Fruit fly (Drosophila melanogaster): ENCODE data around the gene CG2201.

Gene CG2201

DNA sequence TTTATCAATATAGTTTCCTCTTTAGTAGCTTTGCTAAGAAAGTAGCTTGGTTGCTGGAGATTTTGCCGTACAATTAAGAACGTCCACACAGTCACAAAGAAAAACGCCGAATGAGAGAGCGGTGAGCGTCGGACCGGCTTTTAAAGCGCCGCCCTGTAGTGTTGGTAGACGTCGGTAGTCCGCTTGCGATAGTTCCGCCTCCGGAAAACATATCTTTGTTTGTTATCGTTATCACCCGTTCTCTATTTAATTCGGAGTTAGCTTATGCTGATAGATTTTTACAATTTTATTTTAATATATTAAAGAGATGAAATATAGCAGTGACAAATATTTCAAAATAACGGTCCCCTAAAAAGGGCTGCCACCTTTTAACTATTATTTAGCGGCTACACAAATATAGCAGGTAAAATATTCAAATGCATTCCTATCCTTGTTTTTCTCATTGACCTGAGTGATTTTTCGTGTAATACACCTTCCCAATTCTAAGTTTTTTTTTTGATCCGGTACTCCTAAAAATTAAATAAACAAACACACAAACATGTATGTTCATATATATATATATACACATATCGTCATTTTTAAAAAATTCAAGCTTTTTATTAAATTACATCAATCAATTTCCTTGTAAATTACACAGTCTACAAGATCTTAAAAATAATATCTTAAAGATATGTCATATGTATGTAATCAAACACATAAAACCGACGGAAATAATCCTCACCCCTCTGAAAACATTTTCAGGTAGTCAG, 6.1 kb upstream of the CG2201 start, which contains the start of gene Df31 (continued):
- TF ChIP-seq pfk (GFP tag; optimal IDR thresholded peaks at IDR 0.05), result peak; percentile 57
- peak; percentile 54 for TF ChIP-seq CG2712 (tag; optimal IDR thresholded peaks at IDR 0.05)
- TF ChIP-seq nmo (GFP tag; optimal IDR thresholded peaks at IDR 0.05), result peak; percentile 45
- TF ChIP-seq twi (tag; optimal IDR thresholded peaks at IDR 0.05), result peak; percentile 8
- no peak; the same call in 2 of the 3 replicates for TF ChIP-seq hb (GFP tag; IDR thresholded peaks at IDR 0.05; ENCODE audit: partially characterized antibody)
- no peak for TF ChIP-seq esg (GFP tag; conservative IDR thresholded peaks at IDR 0.05)
- no peak for TF ChIP-seq slp2 (GFP tag; optimal IDR thresholded peaks at IDR 0.05)
- peak; percentile 22 for TF ChIP-seq ab (GFP tag; optimal IDR thresholded peaks at IDR 0.05)
- peak; percentile 30 for TF ChIP-seq crc (GFP tag; optimal IDR thresholded peaks at IDR 0.05)
- TF ChIP-seq CG10366 (GFP tag; IDR thresholded peaks at IDR 0.05), result peak; percentile 51
- no peak for TF ChIP-seq CG11504 (tag; optimal IDR thresholded peaks at IDR 0.05)
- TF ChIP-seq dmrt11E (tag; optimal IDR thresholded peaks at IDR 0.05), result peak; percentile 35
- TF ChIP-seq CG4707 (GFP tag; optimal IDR thresholded peaks at IDR 0.05), result peak; percentile 26
- no peak; the same call in 2 of the 3 replicates for TF ChIP-seq ken (GFP tag; IDR thresholded peaks at IDR 0.05)
- peak; percentile 84 for TF ChIP-seq lab (GFP tag; optimal IDR thresholded peaks at IDR 0.05)
- TF ChIP-seq Lim3 (GFP tag; IDR thresholded peaks at IDR 0.05), result no peak
- peak; percentile 43; the same call in 1 of the 2 replicates for TF ChIP-seq stc (GFP tag; IDR thresholded peaks at IDR 0.05)
- no peak for TF ChIP-seq kah (GFP tag; optimal IDR thresholded peaks at IDR 0.05)
- TF ChIP-seq Myb (GFP tag; optimal IDR thresholded peaks at IDR 0.05), result peak; percentile 15
- peak; percentile 89; the same call in 1 of the 2 replicates for TF ChIP-seq Rfx (GFP tag; IDR thresholded peaks at IDR 0.05)
- TF ChIP-seq unc-4 (GFP tag; IDR thresholded peaks at IDR 0.05; ENCODE audit: partially characterized antibody), result peak; percentile 87
- TF ChIP-seq Antp (GFP tag; optimal IDR thresholded peaks at IDR 0.05), result peak; percentile 55
- TF ChIP-seq Rx (GFP tag; IDR thresholded peaks at IDR 0.05), result no peak
- TF ChIP-seq CG4617 (GFP tag; optimal IDR thresholded peaks at IDR 0.05; ENCODE audit: borderline replicate concordance), result peak; percentile 35
- peak; percentile 38 for TF ChIP-seq CG4854 (GFP tag; optimal IDR thresholded peaks at IDR 0.05)
- TF ChIP-seq Ada2b (GFP tag; IDR thresholded peaks at IDR 0.05), result 0 out of 2 replicates have a peak, but pooled peaks have one; percentile 38
- TF ChIP-seq H2.0 (GFP tag; IDR thresholded peaks at IDR 0.05), result no peak; the same call in 1 of the 2 replicates
- TF ChIP-seq CG42726 (GFP tag; IDR thresholded peaks at IDR 0.05; ENCODE audit: partially characterized antibody), result peak; percentile 94; the same call in 1 of the 2 replicates
- TF ChIP-seq tgo (GFP tag; IDR thresholded peaks at IDR 0.05), result no peak
- TF ChIP-seq Oli (tag; optimal IDR thresholded peaks at IDR 0.05), result peak; percentile 24
- TF ChIP-seq CG1792 (GFP tag; optimal IDR thresholded peaks at IDR 0.05), result peak; percentile 17
- no peak for TF ChIP-seq Dip2 (GFP tag; IDR thresholded peaks at IDR 0.05)
- no peak for TF ChIP-seq CG6683 (GFP tag; optimal IDR thresholded peaks at IDR 0.05)
- no peak for TF ChIP-seq D (optimal IDR thresholded peaks at IDR 0.05)
- TF ChIP-seq D (GFP tag; optimal IDR thresholded peaks at IDR 0.05), result no peak
- peak; percentile 88 for TF ChIP-seq Scr (GFP tag; IDR thresholded peaks at IDR 0.05; ENCODE audit: partially characterized antibody)
- peak; percentile 48 for TF ChIP-seq shn (GFP tag; optimal IDR thresholded peaks at IDR 0.05)
- TF ChIP-seq bcd (GFP tag; optimal IDR thresholded peaks at IDR 0.05), result peak; percentile 71
- TF ChIP-seq CG31388 (GFP tag; optimal IDR thresholded peaks at IDR 0.05), result no peak
- TF ChIP-seq CG16815 (GFP tag; optimal IDR thresholded peaks at IDR 0.05), result no peak
- TF ChIP-seq Hey (tag; optimal IDR thresholded peaks at IDR 0.05), result no peak
- peak; percentile 80 for TF ChIP-seq CG8290 (GFP tag; optimal IDR thresholded peaks at IDR 0.05)
- TF ChIP-seq CG8290 (tag; optimal IDR thresholded peaks at IDR 0.05), result peak; percentile 72 to 79
- TF ChIP-seq CG8478 (optimal IDR thresholded peaks at IDR 0.05), result no peak
- peak; percentile 85 for TF ChIP-seq CG15514 (GFP tag; optimal IDR thresholded peaks at IDR 0.05)
- no peak for TF ChIP-seq lov (optimal IDR thresholded peaks at IDR 0.05)
- 0 out of 3 replicates have a peak, but pooled peaks have one; percentile 55 for TF ChIP-seq lov (GFP tag; IDR thresholded peaks at IDR 0.05)
- TF ChIP-seq ap (GFP tag; IDR thresholded peaks at IDR 0.05), result no peak
- TF ChIP-seq E2f2 (GFP tag; IDR thresholded peaks at IDR 0.05), result peak; percentile 57
- no peak; the same call in 1 of the 2 replicates for TF ChIP-seq CG8765 (GFP tag; IDR thresholded peaks at IDR 0.05)

Data from whole organism, embryonic.